Worm (Caenorhabditis elegans): ENCODE measurements around the gene srab-6.

DNA sequence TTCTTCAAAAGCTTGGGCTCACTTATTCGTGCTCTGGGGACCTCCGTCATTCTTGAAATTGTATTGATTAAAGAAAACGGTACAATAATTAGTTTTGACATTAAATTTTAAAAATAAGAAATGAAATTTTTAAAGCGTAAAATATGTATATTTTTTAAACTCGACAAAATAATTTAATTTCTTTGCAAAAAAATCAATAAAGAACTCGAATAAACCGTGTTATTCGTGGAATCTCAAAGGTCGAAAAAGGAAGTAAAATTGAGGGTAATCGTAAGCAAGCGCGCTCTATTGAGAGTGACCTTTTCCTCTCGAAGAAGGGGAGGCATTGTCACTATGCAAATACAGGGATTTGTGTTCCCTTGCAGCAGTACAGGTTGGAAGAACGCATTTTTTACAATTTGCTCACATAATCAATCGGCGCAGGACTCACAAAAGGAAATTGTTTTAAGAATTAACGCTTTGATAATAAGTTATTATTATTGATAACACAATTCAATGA lies 43.2 kb upstream of the srab-6 start, which contains the start of gene Y73C8B.2:
- TF ChIP-seq snpc-4 (tag; optimal IDR thresholded peaks at IDR 0.05) (no peak), lsy-2 (tag; optimal IDR thresholded peaks at IDR 0.05) (no peak), nhr-12 (tag; optimal IDR thresholded peaks at IDR 0.05) (no peak), elt-1 (tag; optimal IDR thresholded peaks at IDR 0.05; ENCODE audit: borderline replicate concordance, insufficient read depth) (no peak), mab-5 (tag; optimal IDR thresholded peaks at IDR 0.05) (no peak), unc-62 (GFP tag; optimal IDR thresholded peaks at IDR 0.05) (no peak), ceh-43 (GFP tag; optimal IDR thresholded peaks at IDR 0.05) (no peak), ceh-83 (GFP tag; optimal IDR thresholded peaks at IDR 0.05) (no peak), blmp-1 (tag; optimal IDR thresholded peaks at IDR 0.05) (no peak), lin-13 (tag; optimal IDR thresholded peaks at IDR 0.05) (peak; percentile 16), pha-4 (tag; optimal IDR thresholded peaks at IDR 0.05) (peak; percentile 6), unc-39 (tag; optimal IDR thresholded peaks at IDR 0.05) (no peak), ztf-11 (tag; optimal IDR thresholded peaks at IDR 0.05) (no peak)

Measured in whole organism, mixed stage, embryonic.